Fruit fly (Drosophila melanogaster) whole organism, embryonic: Measurements from ENCODE around the gene CG44838.

ENCODE experiments used
- Bdp1 ChIP-seq: fragments of 200-800 bp; sonication (Bioruptor generic); optimal IDR thresholded peaks from 3 replicates; lab custom pipeline; 2016; ENCODE audit warnings: missing biosample characterization, missing genetic modification characterization
- CG10321 ChIP-seq: fragments of 200-800 bp; sonication (Bioruptor generic); IDR thresholded peaks from 2 replicates; pipeline ENCODE4 v1.3.6; 2022; ENCODE audit warnings: missing biosample characterization, missing genetic modification characterization
- CG12659 ChIP-seq: fragments of 200-800 bp; sonication (Bioruptor generic); optimal IDR thresholded peaks from 3 replicates; lab custom pipeline; 2017; ENCODE audit warnings: mild to moderate bottlenecking, missing biosample characterization, missing genetic modification reagents, missing genetic modification characterization
- CG1647 ChIP-seq: fragments of 200-800 bp; sonication (Bioruptor generic); optimal IDR thresholded peaks from 3 replicates; lab custom pipeline; 2016; ENCODE audit warnings: missing biosample characterization, missing genetic modification characterization
- CG16779 ChIP-seq: fragments of 200-800 bp; sonication (Bioruptor generic); IDR thresholded peaks from 2 replicates; pipeline ENCODE4 v1.3.6; 2022; ENCODE audit warnings: missing biosample characterization, missing genetic modification characterization
- CG17186 ChIP-seq: fragments of 200-800 bp; sonication (Bioruptor generic); optimal IDR thresholded peaks from 3 replicates; lab custom pipeline; 2017; ENCODE audit warnings: missing biosample characterization, missing genetic modification reagents, missing genetic modification characterization
- CG17612 ChIP-seq: fragments of 200-800 bp; sonication (Bioruptor generic); IDR thresholded peaks from 2 replicates; pipeline ENCODE4 v1.3.6; 2022; ENCODE audit warnings: missing biosample characterization, missing genetic modification characterization
- CG2202 ChIP-seq: fragments of 200-800 bp; sonication (Bioruptor generic); optimal IDR thresholded peaks from 2 replicates; lab custom pipeline; 2018; ENCODE audit warnings: missing biosample characterization, mild to moderate bottlenecking, missing genetic modification characterization
- CG30431 ChIP-seq: fragments of 200-800 bp; sonication (Bioruptor generic); optimal IDR thresholded peaks from 2 replicates; lab custom pipeline; 2017; ENCODE audit warnings: missing biosample characterization, missing genetic modification characterization
- CG3163 ChIP-seq: fragments of 200-800 bp; sonication (Bioruptor generic); optimal IDR thresholded peaks from 3 replicates; lab custom pipeline; 2016; ENCODE audit warnings: missing biosample characterization, missing genetic modification characterization
- CG3726 ChIP-seq: fragments of 200-800 bp; sonication (Bioruptor generic); IDR thresholded peaks from 3 replicates; pipeline ENCODE4, ENCODE4 v1.3.6; 2022; ENCODE audit warnings: missing biosample characterization, missing genetic modification characterization
- CG4360 ChIP-seq: fragments of 200-800 bp; sonication (Bioruptor generic); IDR thresholded peaks from 2 replicates; pipeline ENCODE4 v1.3.6; 2022; ENCODE audit warnings: missing biosample characterization, missing genetic modification characterization
- CG5180 ChIP-seq: fragments of 200-800 bp; sonication (Bioruptor generic); optimal IDR thresholded peaks from 3 replicates; lab custom pipeline; 2017; ENCODE audit warnings: missing biosample characterization, missing genetic modification characterization, mild to moderate bottlenecking, moderate library complexity, missing genetic modification reagents
- CG6813 ChIP-seq: fragments of 200-800 bp; sonication (Bioruptor generic); optimal IDR thresholded peaks from 2 replicates; lab custom pipeline; 2017; ENCODE audit warnings: missing biosample characterization, missing genetic modification characterization, mild to moderate bottlenecking, moderate library complexity, missing genetic modification reagents
- CG6854 ChIP-seq: fragments of 200-800 bp; sonication (Bioruptor generic); optimal IDR thresholded peaks from 3 replicates; lab custom pipeline; 2017; ENCODE audit warnings: missing biosample characterization, mild to moderate bottlenecking, missing genetic modification characterization
- CG7928 ChIP-seq: fragments of 200-800 bp; sonication (Bioruptor generic); optimal IDR thresholded peaks from 2 replicates; lab custom pipeline; 2017; ENCODE audit warnings: missing biosample characterization, mild to moderate bottlenecking, missing genetic modification characterization
- CG8944 ChIP-seq: fragments of 200-800 bp; sonication (Bioruptor generic); optimal IDR thresholded peaks from 3 replicates; lab custom pipeline; 2016; ENCODE audit warnings: missing biosample characterization, missing genetic modification characterization
- CG9437 ChIP-seq: fragments of 200-800 bp; sonication (Bioruptor generic); optimal IDR thresholded peaks from 2 replicates; lab custom pipeline; 2018; ENCODE audit warnings: missing biosample characterization, mild to moderate bottlenecking, missing genetic modification characterization
- CTCF ChIP-seq: fragments of 200-800 bp; sonication (Bioruptor generic); optimal IDR thresholded peaks from 2 replicates; lab custom pipeline; 2017; ENCODE audit warnings: missing biosample characterization, mild to moderate bottlenecking, missing genetic modification characterization, moderate library complexity
- Dip3 ChIP-seq: fragments of 200-800 bp; sonication (Bioruptor generic); optimal IDR thresholded peaks from 3 replicates; lab custom pipeline; 2016; ENCODE audit warnings: missing biosample characterization, missing genetic modification characterization
- Dll ChIP-seq: fragments of 200-800 bp; sonication (Bioruptor generic); IDR thresholded peaks from 4 replicates; pipeline ENCODE4 v1.3.6; 2022; ENCODE audit warnings: missing biosample characterization, missing genetic modification characterization; ENCODE audit not compliant: partially characterized antibody
- Doc2 ChIP-seq: fragments of 200-800 bp; sonication (Bioruptor generic); IDR thresholded peaks from 2 replicates; pipeline ENCODE4 v1.3.6; 2022; ENCODE audit warnings: missing biosample characterization, missing genetic modification characterization
- Ets65A ChIP-seq: fragments of 200-800 bp; sonication (Bioruptor generic); peaks from one replicate; lab custom pipeline; 2016; ENCODE audit warnings: missing biosample characterization, missing genetic modification characterization
- H2.0 ChIP-seq: fragments of 200-800 bp; sonication (Bioruptor generic); IDR thresholded peaks from 2 replicates; pipeline ENCODE4 v1.3.6; 2022; ENCODE audit warnings: missing biosample characterization, missing genetic modification characterization
- NK7.1 ChIP-seq: fragments of 200-800 bp; sonication (Bioruptor generic); optimal IDR thresholded peaks from 3 replicates; lab custom pipeline; 2016; ENCODE audit warnings: missing biosample characterization, missing genetic modification characterization
- Ptx1 ChIP-seq: fragments of 200-800 bp; sonication (Bioruptor generic); IDR thresholded peaks from 2 replicates; pipeline ENCODE4 v1.3.6; 2022; ENCODE audit warnings: missing biosample characterization, missing genetic modification characterization
- Sin3A ChIP-seq: fragments of >200 bp; optimal IDR thresholded peaks from 2 replicates; lab custom pipeline; 2018
- Trl ChIP-seq, 3 experiments: fragments of >200 bp in 2 of 3; fragments of 200-800 bp in 1 of 3; sonication (Bioruptor generic) in 1 of 3; optimal IDR thresholded peaks; 2 replicates in 1 of 3; 3 replicates in 2 of 3; lab custom pipeline; 2016 to 2017; ENCODE audit warnings: missing biosample characterization in 1 of 3, missing genetic modification characterization in 1 of 3
- ara ChIP-seq: fragments of 200-800 bp; sonication (Bioruptor generic); IDR thresholded peaks from 2 replicates; pipeline ENCODE4 v1.3.6; 2022; ENCODE audit warnings: missing biosample characterization, missing genetic modification characterization
- bsh ChIP-seq, 2 experiments: fragments of 200-800 bp; sonication (Bioruptor generic); optimal IDR thresholded peaks; 2 replicates each; lab custom pipeline; 2017 to 2018; ENCODE audit warnings: mild to moderate bottlenecking in 2 of 2, missing biosample characterization in 2 of 2, missing genetic modification characterization in 2 of 2, moderate library complexity in 1 of 2
- crc ChIP-seq: fragments of 200-800 bp; sonication (Bioruptor generic); optimal IDR thresholded peaks from 2 replicates; lab custom pipeline; 2016; ENCODE audit warnings: missing biosample characterization, missing genetic modification characterization
- dan ChIP-seq: fragments of 200-800 bp; sonication (Bioruptor generic); IDR thresholded peaks from 2 replicates; pipeline ENCODE4 v1.3.6; 2022; ENCODE audit warnings: missing biosample characterization, missing genetic modification characterization
- dm ChIP-seq: fragments of 200-800 bp; sonication (Bioruptor generic); optimal IDR thresholded peaks from 3 replicates; lab custom pipeline; 2016; ENCODE audit warnings: missing biosample characterization, missing genetic modification characterization
- dmrt11E ChIP-seq: fragments of 200-800 bp; sonication (Bioruptor generic); optimal IDR thresholded peaks from 3 replicates; lab custom pipeline; 2018; ENCODE audit warnings: missing biosample characterization, mild to moderate bottlenecking, missing genetic modification characterization, moderate library complexity
- gcm ChIP-seq: fragments of 200-800 bp; sonication (Bioruptor generic); optimal IDR thresholded peaks from 2 replicates; lab custom pipeline; 2019; ENCODE audit warnings: missing biosample characterization, mild to moderate bottlenecking, missing genetic modification characterization, moderate library complexity
- her ChIP-seq: fragments of 200-800 bp; sonication (Bioruptor generic); optimal IDR thresholded peaks from 2 replicates; lab custom pipeline; 2016; ENCODE audit warnings: missing biosample characterization, missing genetic modification characterization
- nerfin-1 ChIP-seq: fragments of 200-800 bp; sonication (Bioruptor generic); optimal IDR thresholded peaks from 3 replicates; lab custom pipeline; 2019; ENCODE audit warnings: missing biosample characterization, mild to moderate bottlenecking, missing genetic modification characterization, moderate library complexity
- nerfin-2 ChIP-seq: fragments of 200-800 bp; sonication (Bioruptor generic); IDR thresholded peaks from 2 replicates; pipeline ENCODE4 v1.3.6; 2022; ENCODE audit warnings: missing biosample characterization, missing genetic modification characterization; ENCODE audit not compliant: partially characterized antibody
- pb ChIP-seq: fragments of 200-800 bp; sonication (Bioruptor generic); optimal IDR thresholded peaks from 3 replicates; lab custom pipeline; 2016; ENCODE audit warnings: missing biosample characterization, missing genetic modification characterization
- pho ChIP-seq: fragments of 200-800 bp; sonication (Bioruptor generic); optimal IDR thresholded peaks from 2 replicates; lab custom pipeline; 2016; ENCODE audit warnings: missing biosample characterization, missing genetic modification characterization
- pnt ChIP-seq: fragments of 200-800 bp; sonication (Bioruptor generic); optimal IDR thresholded peaks from 3 replicates; lab custom pipeline; 2016; ENCODE audit warnings: missing biosample characterization, missing genetic modification characterization
- sd ChIP-seq: fragments of 200-800 bp; sonication (Bioruptor generic); optimal IDR thresholded peaks from 3 replicates; lab custom pipeline; 2018; ENCODE audit warnings: missing biosample characterization, mild to moderate bottlenecking, missing genetic modification characterization, moderate library complexity
- sim ChIP-seq: fragments of 200-800 bp; sonication (Bioruptor generic); IDR thresholded peaks from 2 replicates; pipeline ENCODE4 v1.3.6; 2022; ENCODE audit warnings: missing biosample characterization, missing genetic modification characterization
- sima ChIP-seq: fragments of 200-800 bp; sonication (Bioruptor generic); optimal IDR thresholded peaks from 2 replicates; lab custom pipeline; 2016; ENCODE audit warnings: missing biosample characterization, missing genetic modification characterization
- sisA ChIP-seq: fragments of 200-800 bp; sonication (Bioruptor generic); IDR thresholded peaks from 2 replicates; pipeline ENCODE4 v1.3.6; 2022; ENCODE audit warnings: missing biosample characterization, missing genetic modification characterization
- ssp ChIP-seq: fragments of 200-800 bp; sonication (Bioruptor generic); IDR thresholded peaks from 2 replicates; pipeline ENCODE4 v1.3.6; 2022; ENCODE audit warnings: missing biosample characterization, missing genetic modification characterization
- tin ChIP-seq: fragments of 200-800 bp; sonication (Bioruptor generic); optimal IDR thresholded peaks from 3 replicates; lab custom pipeline; 2016; ENCODE audit warnings: missing biosample characterization, missing genetic modification characterization
- usp ChIP-seq: fragments of >200 bp; optimal IDR thresholded peaks from 2 replicates; lab custom pipeline; 2017; ENCODE audit warnings: missing biosample characterization, missing genetic modification characterization
- vfl ChIP-seq: fragments of 200-800 bp; sonication (Bioruptor generic); optimal IDR thresholded peaks from 2 replicates; lab custom pipeline; 2016; ENCODE audit warnings: missing biosample characterization, missing genetic modification characterization
- zen ChIP-seq: fragments of 200-800 bp; sonication (Bioruptor generic); optimal IDR thresholded peaks from 3 replicates; lab custom pipeline; 2018; ENCODE audit warnings: missing biosample characterization, mild to moderate bottlenecking, missing genetic modification characterization, moderate library complexity

Gene CG44838

dm6 chr3L:9511287-9512256, 50.7 kb downstream of the CG44838 start, which contains the start of gene RpS9 (continued):
- TF ChIP-seq CG7928 (no peak), CG10321 (no peak), Ets65A (GFP tag; lab: Kevin White, UChicago) (peak; percentile 91), CG3726 (GFP tag; lab: Robert Waterston, UW) (no peak), Dip3 (GFP tag; lab: Kevin White, UChicago) (no peak), tin (GFP tag; lab: Kevin White, UChicago) (no peak), CG5180 (peak; percentile 4), bsh (GFP tag; optimal IDR thresholded peaks at IDR 0.05; lab: Kevin White, UChicago) (no peak), Doc2 (GFP tag; lab: Robert Waterston, UW) (no peak), nerfin-2 (GFP tag; lab: Robert Waterston, UW) (peak; percentile 26; the same call in 1 of the 2 replicates), CG30431 (GFP tag; lab: Kevin White, UChicago) (no peak), vfl (no peak), Bdp1 (GFP tag; lab: Kevin White, UChicago) (no peak), CG4360 (GFP tag; lab: Robert Waterston, UW) (0 out of 2 replicates have a peak, but pooled peaks have one; percentile 19), CG6813 (GFP tag; lab: Kevin White, UChicago) (no peak), CG1647 (GFP tag; lab: Kevin White, UChicago) (no peak), gcm (GFP tag; lab: Kevin White, UChicago) (peak; percentile 36), dan (GFP tag; lab: Robert Waterston, UW) (no peak), CTCF (peak; percentile 81), H2.0 (GFP tag; lab: Robert Waterston, UW) (no peak), usp (GFP tag; lab: Kevin White, UChicago) (no peak), CG8944 (GFP tag; lab: Kevin White, UChicago) (no peak), nerfin-1 (peak; percentile 52), sisA (no peak), dm (peak; percentile 86), ssp (no peak), pho (GFP tag; lab: Kevin White, UChicago) (peak; percentile 5), Trl (optimal IDR thresholded peaks at IDR 0.05; lab: Kevin White, UChicago) (no peak), Trl (GFP tag; optimal IDR thresholded peaks at IDR 0.05; lab: Kevin White, UChicago) (no peak), sd (tag; lab: Kevin White, UChicago) (no peak), CG17186 (GFP tag; lab: Kevin White, UChicago) (no peak), CG12659 (GFP tag; lab: Kevin White, UChicago) (peak; percentile 63), Sin3A (no peak), dmrt11E (tag; lab: Kevin White, UChicago) (no peak), CG6854 (no peak), pnt (no peak), CG16779 (GFP tag; lab: Robert Waterston, UW) (no peak), her (GFP tag; lab: Kevin White, UChicago) (no peak), CG9437 (GFP tag; lab: Kevin White, UChicago) (peak; percentile 47), CG3163 (GFP tag; lab: Kevin White, UChicago) (no peak), CG2202 (tag; lab: Kevin White, UChicago) (peak; percentile 7), Ptx1 (no peak), NK7.1 (GFP tag; lab: Kevin White, UChicago) (no peak), crc (no peak), sima (GFP tag; lab: Kevin White, UChicago) (no peak), CG17612 (GFP tag; lab: Robert Waterston, UW) (no peak), ara (GFP tag; lab: Robert Waterston, UW) (no peak), pb (GFP tag; lab: Kevin White, UChicago) (no peak), sim (GFP tag; lab: Robert Waterston, UW) (peak; percentile 4; the same call in 1 of the 2 replicates), zen (tag; lab: Kevin White, UChicago) (no peak), Dll (GFP tag; lab: Robert Waterston, UW) (no peak)
